Worm (Caenorhabditis elegans) whole organism, L1 larva: Measurements from ENCODE around the gene T22B7.22.

Source experiments
- C04F5.9 ChIP-seq: sonication (generic microtip); optimal IDR thresholded peaks from 2 replicates; lab custom pipeline; 2016; ENCODE audit warnings: missing genetic modification characterization, missing compliant biosample characterization
- Y116A8C.19 ChIP-seq: sonication (generic microtip); optimal IDR thresholded peaks from 2 replicates; lab custom pipeline; 2016; ENCODE audit warnings: missing compliant biosample characterization, missing genetic modification characterization, borderline replicate concordance
- aha-1 ChIP-seq: fragments of 150-350 bp; optimal IDR thresholded peaks from 2 replicates; lab custom pipeline; 2014; ENCODE audit warnings: missing biosample characterization, missing genetic modification characterization
- ama-1 ChIP-seq: fragments of 150-350 bp; optimal IDR thresholded peaks from 2 replicates; lab custom pipeline; 2014
- ceh-63 ChIP-seq: fragments of 200-800 bp; sonication (Bioruptor generic); optimal IDR thresholded peaks from 2 replicates; lab custom pipeline; 2018; ENCODE audit warnings: mild to moderate bottlenecking, missing genetic modification characterization, missing compliant biosample characterization
- ceh-8 ChIP-seq: fragments of 200-800 bp; sonication (Bioruptor generic); optimal IDR thresholded peaks from 2 replicates; lab custom pipeline; 2018; ENCODE audit warnings: mild to moderate bottlenecking, missing genetic modification characterization, moderate library complexity, missing compliant biosample characterization
- ces-1 ChIP-seq: fragments of 150-350 bp; optimal IDR thresholded peaks from 2 replicates; lab custom pipeline; 2014; ENCODE audit warnings: missing biosample characterization, missing genetic modification reagents, missing genetic modification characterization
- egl-27 ChIP-seq, 2 experiments: fragments of 150-350 bp in 1 of 2; sonication (generic microtip); optimal IDR thresholded peaks; 3 replicates each; lab custom pipeline; 2017 to 2018; ENCODE audit warnings: missing biosample characterization in 2 of 2, missing genetic modification characterization in 2 of 2, missing genetic modification reagents in 2 of 2
- elt-2 ChIP-seq: sonication (generic microtip); optimal IDR thresholded peaks from 2 replicates; lab custom pipeline; 2016; ENCODE audit warnings: missing genetic modification characterization, mild to moderate bottlenecking, inconsistent platforms, missing compliant biosample characterization, missing genetic modification reagents
- elt-3 ChIP-seq, 6 experiments: fragments of 150-350 bp in 1 of 6; sonication (generic microtip); optimal IDR thresholded peaks; 2 replicates each; lab custom pipeline; 2017 to 2018; ENCODE audit warnings: missing biosample characterization in 6 of 6, missing genetic modification characterization in 6 of 6, inconsistent platforms in 1 of 6
- fkh-10 ChIP-seq: sonication (generic microtip); optimal IDR thresholded peaks from 2 replicates; lab custom pipeline; 2017; ENCODE audit warnings: missing biosample characterization, missing genetic modification reagents, missing genetic modification characterization
- fkh-4 ChIP-seq: sonication (generic microtip); optimal IDR thresholded peaks from 2 replicates; lab custom pipeline; 2016; ENCODE audit warnings: missing compliant biosample characterization, missing genetic modification characterization, borderline replicate concordance
- fkh-8 ChIP-seq: sonication (generic microtip); optimal IDR thresholded peaks from 2 replicates; lab custom pipeline; 2016; ENCODE audit warnings: mild to moderate bottlenecking, missing genetic modification characterization, missing compliant biosample characterization
- fos-1 ChIP-seq: fragments of 150-350 bp; optimal IDR thresholded peaks from 2 replicates; lab custom pipeline; 2014; ENCODE audit warnings: missing biosample characterization, missing genetic modification characterization
- hlh-17 ChIP-seq: fragments of 200-800 bp; sonication (Bioruptor generic); optimal IDR thresholded peaks from 2 replicates; lab custom pipeline; 2018; ENCODE audit warnings: missing genetic modification characterization, mild to moderate bottlenecking, missing compliant biosample characterization, moderate library complexity, borderline replicate concordance
- jun-1 ChIP-seq: fragments of 150-350 bp; optimal IDR thresholded peaks from 2 replicates; lab custom pipeline; 2014; ENCODE audit warnings: missing biosample characterization, missing genetic modification reagents, missing genetic modification characterization
- lin-13 ChIP-seq: fragments of 150-350 bp; optimal IDR thresholded peaks from 2 replicates; lab custom pipeline; 2014; ENCODE audit warnings: missing biosample characterization, missing genetic modification reagents, missing genetic modification characterization
- lin-14 ChIP-seq: fragments of 200-800 bp; sonication (Bioruptor generic); optimal IDR thresholded peaks from 2 replicates; lab custom pipeline; 2018; ENCODE audit warnings: mild to moderate bottlenecking, missing genetic modification characterization, moderate library complexity, missing compliant biosample characterization
- lir-3 ChIP-seq: sonication (generic microtip); optimal IDR thresholded peaks from 2 replicates; lab custom pipeline; 2016; ENCODE audit warnings: mild to moderate bottlenecking, missing genetic modification characterization, moderate library complexity, missing compliant biosample characterization; ENCODE audit not compliant: poor library complexity
- lsy-2 ChIP-seq, 2 experiments: fragments of 150-350 bp; optimal IDR thresholded peaks; 2 replicates each; lab custom pipeline; 2014; ENCODE audit warnings: missing biosample characterization in 2 of 2, missing genetic modification characterization in 2 of 2
- mab-9 ChIP-seq: fragments of 200-800 bp; sonication (Bioruptor generic); IDR thresholded peaks from 2 replicates; pipeline ENCODE4 v1.3.6; 2022; ENCODE audit warnings: missing genetic modification reagents, missing genetic modification characterization, missing compliant biosample characterization
- mep-1 ChIP-seq: fragments of 150-350 bp; optimal IDR thresholded peaks from 2 replicates; lab custom pipeline; 2014; ENCODE audit warnings: missing biosample characterization, missing genetic modification characterization
- nhr-20 ChIP-seq: sonication (generic microtip); optimal IDR thresholded peaks from 2 replicates; lab custom pipeline; 2016; ENCODE audit warnings: mild to moderate bottlenecking, missing genetic modification characterization, missing compliant biosample characterization
- nhr-237 ChIP-seq: fragments of 150-350 bp; optimal IDR thresholded peaks from 2 replicates; lab custom pipeline; 2014; ENCODE audit warnings: missing biosample characterization, missing genetic modification characterization
- nhr-47 ChIP-seq: sonication (generic microtip); optimal IDR thresholded peaks from 2 replicates; lab custom pipeline; 2016; ENCODE audit warnings: mild to moderate bottlenecking, missing genetic modification characterization, moderate library complexity, missing compliant biosample characterization
- nhr-71 ChIP-seq: sonication (generic microtip); optimal IDR thresholded peaks from 2 replicates; lab custom pipeline; 2016; ENCODE audit warnings: mild to moderate bottlenecking, missing genetic modification characterization, moderate library complexity, missing compliant biosample characterization
- nhr-76 ChIP-seq: sonication (generic microtip); optimal IDR thresholded peaks from 2 replicates; lab custom pipeline; 2017; ENCODE audit warnings: missing biosample characterization, missing genetic modification characterization
- nhr-77 ChIP-seq: fragments of 150-350 bp; optimal IDR thresholded peaks from 2 replicates; lab custom pipeline; 2014; ENCODE audit warnings: missing biosample characterization, missing genetic modification characterization
- nhr-90 ChIP-seq: sonication (generic microtip); optimal IDR thresholded peaks from 2 replicates; lab custom pipeline; 2016; ENCODE audit warnings: mild to moderate bottlenecking, missing genetic modification characterization, missing compliant biosample characterization; ENCODE audit not compliant: poor library complexity
- pax-3 ChIP-seq: fragments of 200-800 bp; sonication (Bioruptor generic); optimal IDR thresholded peaks from 2 replicates; lab custom pipeline; 2018; ENCODE audit warnings: mild to moderate bottlenecking, missing genetic modification characterization, moderate library complexity, missing compliant biosample characterization
- pqm-1 ChIP-seq: sonication (generic microtip); optimal IDR thresholded peaks from 3 replicates; lab custom pipeline; 2017; ENCODE audit warnings: missing biosample characterization, missing genetic modification characterization
- rnt-1 ChIP-seq: sonication (generic microtip); optimal IDR thresholded peaks from 2 replicates; lab custom pipeline; 2016; ENCODE audit warnings: mild to moderate bottlenecking, missing genetic modification characterization, moderate library complexity, missing compliant biosample characterization
- skn-1 ChIP-seq: fragments of 150-350 bp; optimal IDR thresholded peaks from 2 replicates; lab custom pipeline; 2014; ENCODE audit warnings: missing biosample characterization, missing genetic modification characterization
- snpc-4 ChIP-seq: fragments of 150-350 bp; optimal IDR thresholded peaks from 2 replicates; lab custom pipeline; 2014; ENCODE audit warnings: missing biosample characterization, missing genetic modification characterization
- snu-23 ChIP-seq: sonication (generic microtip); optimal IDR thresholded peaks from 2 replicates; lab custom pipeline; 2016; ENCODE audit warnings: missing genetic modification characterization, missing compliant biosample characterization
- sox-4 ChIP-seq: sonication (generic microtip); optimal IDR thresholded peaks from 2 replicates; lab custom pipeline; 2016; ENCODE audit warnings: missing genetic modification characterization, missing compliant biosample characterization
- sptf-1 ChIP-seq: fragments of 150-350 bp; optimal IDR thresholded peaks from 2 replicates; lab custom pipeline; 2014; ENCODE audit warnings: missing biosample characterization, missing genetic modification characterization
- tbx-2 ChIP-seq: sonication (generic microtip); optimal IDR thresholded peaks from 2 replicates; lab custom pipeline; 2016; ENCODE audit warnings: missing genetic modification characterization, missing compliant biosample characterization
- unc-62 ChIP-seq: fragments of 150-350 bp; optimal IDR thresholded peaks from 2 replicates; lab custom pipeline; 2014; ENCODE audit warnings: missing biosample characterization, missing genetic modification reagents, missing genetic modification characterization
- vab-15 ChIP-seq: sonication (generic microtip); optimal IDR thresholded peaks from 2 replicates; lab custom pipeline; 2017; ENCODE audit warnings: missing genotype, mild to moderate bottlenecking, missing genetic modification characterization, missing compliant biosample characterization
- xbp-1 ChIP-seq: sonication (generic microtip); optimal IDR thresholded peaks from 2 replicates; lab custom pipeline; 2016; ENCODE audit warnings: missing genetic modification characterization, missing compliant biosample characterization
- zip-4 ChIP-seq: fragments of 200-800 bp; sonication (Bioruptor generic); optimal IDR thresholded peaks from 2 replicates; lab custom pipeline; 2018; ENCODE audit warnings: mild to moderate bottlenecking, missing genetic modification characterization, moderate library complexity, missing compliant biosample characterization
- ztf-4 ChIP-seq: fragments of 150-350 bp; optimal IDR thresholded peaks from 2 replicates; lab custom pipeline; 2014; ENCODE audit warnings: missing biosample characterization, missing genetic modification characterization

Gene T22B7.22

DNA sequence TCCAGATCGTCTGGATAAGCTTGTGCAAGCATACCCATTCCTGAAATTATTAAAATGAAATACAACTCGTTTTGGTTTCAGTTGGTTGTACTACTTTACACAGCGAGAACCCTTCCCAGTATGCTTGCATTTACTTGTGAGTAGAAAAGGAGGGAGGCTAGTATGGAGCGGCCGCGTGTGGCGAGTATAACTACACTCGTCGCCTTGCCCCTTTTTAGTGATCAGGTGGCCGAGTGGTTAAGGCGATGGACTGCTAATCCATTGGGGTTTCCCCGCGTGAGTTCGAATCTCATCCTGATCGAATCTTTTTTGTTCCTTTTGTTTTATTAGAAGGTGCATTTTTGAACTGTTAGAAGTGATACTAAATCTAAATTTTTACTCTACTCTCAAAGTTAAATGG, 48.0 kb downstream of the T22B7.22 start (continued):
- TF ChIP-seq skn-1 = no peak
- TF ChIP-seq fkh-4 = no peak
- peak; percentile 63 for TF ChIP-seq nhr-90
- TF ChIP-seq nhr-47 (tag; lab: Kevin White, UChicago) = peak; percentile 75
- no peak for TF ChIP-seq aha-1
- TF ChIP-seq ceh-63 (GFP tag; lab: Kevin White, UChicago) = no peak
- peak; percentile 61 for TF ChIP-seq xbp-1 (tag; lab: Kevin White, UChicago)
- peak in 1 of 2 experiments; percentile 31 for TF ChIP-seq lsy-2 (tag; optimal IDR thresholded peaks at IDR 0.05; lab: Kevin White, UChicago)
- no peak for TF ChIP-seq jun-1 (tag; lab: Kevin White, UChicago)
- peak; percentile 46 for TF ChIP-seq mep-1 (tag; lab: Kevin White, UChicago)
- TF ChIP-seq nhr-76 (tag; lab: Kevin White, UChicago) = no peak
- no peak for TF ChIP-seq vab-15 (tag; lab: Kevin White, UChicago)
- no peak for TF ChIP-seq sptf-1 (tag; lab: Kevin White, UChicago)
- TF ChIP-seq ama-1 (lab: Kevin White, UChicago) = no peak
- TF ChIP-seq elt-2 = peak; percentile 17
- TF ChIP-seq Y116A8C.19 (tag; lab: Kevin White, UChicago) = no peak
- no peak for TF ChIP-seq C04F5.9 (tag; lab: Kevin White, UChicago)
- TF ChIP-seq nhr-20 = peak; percentile 58
- TF ChIP-seq nhr-71 = peak; percentile 64
- TF ChIP-seq rnt-1 (tag; lab: Kevin White, UChicago) = peak; percentile 52
- TF ChIP-seq ces-1 (GFP tag; lab: Kevin White, UChicago) = no peak
- no peak for TF ChIP-seq zip-4 (GFP tag; lab: Kevin White, UChicago)
- TF ChIP-seq snpc-4 (tag; lab: Kevin White, UChicago) = peak; percentile 11
- TF ChIP-seq lin-13 (GFP tag; lab: Kevin White, UChicago) = no peak
- no peak for TF ChIP-seq mab-9 (GFP tag; lab: Robert Waterston, UW)
- no peak for TF ChIP-seq egl-27 (tag; optimal IDR thresholded peaks at IDR 0.05; lab: Kevin White, UChicago)
- peak; percentile 13 for TF ChIP-seq fkh-10 (GFP tag; lab: Kevin White, UChicago)
- TF ChIP-seq fkh-8 = peak; percentile 20
- TF ChIP-seq tbx-2 = peak; percentile 54
- TF ChIP-seq nhr-237 (tag; lab: Kevin White, UChicago) = no peak
- peak; percentile 71 for TF ChIP-seq snu-23
- TF ChIP-seq ztf-4 (tag; lab: Kevin White, UChicago) = no peak
- no peak for TF ChIP-seq ceh-8 (GFP tag; lab: Kevin White, UChicago)
- no peak for TF ChIP-seq hlh-17 (GFP tag; lab: Kevin White, UChicago)
- TF ChIP-seq, all 84 proteins: peak for 31

- TF ChIP-seq fos-1 (tag; lab: Kevin White, UChicago) (no peak), xbp-1 (tag; lab: Kevin White, UChicago) (no peak), lin-14 (GFP tag; lab: Kevin White, UChicago) (no peak), mep-1 (tag; lab: Kevin White, UChicago) (no peak), sox-4 (tag; lab: Kevin White, UChicago) (no peak), elt-3 (tag; optimal IDR thresholded peaks at IDR 0.05; lab: Kevin White, UChicago) (no peak), pqm-1 (no peak), fkh-10 (GFP tag; lab: Kevin White, UChicago) (no peak), lir-3 (tag; lab: Kevin White, UChicago) (no peak), hlh-17 (GFP tag; lab: Kevin White, UChicago) (no peak), nhr-77 (tag; lab: Kevin White, UChicago) (no peak), pax-3 (tag; lab: Kevin White, UChicago) (no peak), unc-62 (GFP tag; lab: Kevin White, UChicago) (no peak), egl-27 (tag; optimal IDR thresholded peaks at IDR 0.05; lab: Kevin White, UChicago) (no peak), mab-9 (GFP tag; lab: Robert Waterston, UW) (no peak), aha-1 (no peak), snu-23 (no peak), lsy-2 (tag; optimal IDR thresholded peaks at IDR 0.05; lab: Kevin White, UChicago) (no peak)
Measured at ce11 chrX:5709205-5709604, 49.4 kb downstream of the T22B7.22 start.
